Worm (Caenorhabditis elegans) whole organism, L4/young adult: ENCODE data around the gene mca-1.

ENCODE experiments used
- W03F9.2 ChIP-seq: fragments of 150-350 bp; optimal IDR thresholded peaks from 2 replicates; lab custom pipeline; 2014; ENCODE audit warnings: missing biosample characterization, missing genetic modification characterization
- dao-5 ChIP-seq: sonication (generic microtip); optimal IDR thresholded peaks from 2 replicates; lab custom pipeline; 2016; ENCODE audit warnings: missing genotype, missing genetic modification characterization, moderate library complexity, missing compliant biosample characterization
- him-1 ChIP-seq: sonication (generic microtip); optimal IDR thresholded peaks from 2 replicates; lab custom pipeline; 2016; ENCODE audit warnings: missing genotype, missing genetic modification reagents, missing genetic modification characterization, missing compliant biosample characterization

ce11 chrIV:9655556-9655955 is 20.8 kb upstream of the mca-1 start:
- TF ChIP-seq W03F9.2 (tag; lab: Kevin White, UChicago), result no peak
- no peak for TF ChIP-seq him-1 (tag; lab: Kevin White, UChicago)
- no peak for TF ChIP-seq dao-5 (tag; lab: Kevin White, UChicago)
